Worm (Caenorhabditis elegans): ENCODE data around the gene F55A4.7.

Gene F55A4.7

ce11 chrX:1053929-1054328 is 15.7 kb upstream of the F55A4.7 start, which contains the start of gene ncs-3 (continued):
- TF ChIP-seq nhr-19 (GFP tag; conservative IDR thresholded peaks at IDR 0.05) = peak; percentile 33; the same call in 1 of the 2 replicates
- no peak for TF ChIP-seq egl-27 (tag; optimal IDR thresholded peaks at IDR 0.05)
- no peak for TF ChIP-seq nhr-77 (tag; optimal IDR thresholded peaks at IDR 0.05)
- no peak for TF ChIP-seq ceh-90 (tag; optimal IDR thresholded peaks at IDR 0.05)
- TF ChIP-seq mef-2 (tag; optimal IDR thresholded peaks at IDR 0.05) = peak; percentile 40
- no peak for TF ChIP-seq fos-1 (tag; optimal IDR thresholded peaks at IDR 0.05)
- TF ChIP-seq ceh-8 (GFP tag; optimal IDR thresholded peaks at IDR 0.05) = no peak
- no peak for TF ChIP-seq mep-1 (tag; optimal IDR thresholded peaks at IDR 0.05)
- TF ChIP-seq unc-30 (tag; optimal IDR thresholded peaks at IDR 0.05) = no peak
- TF ChIP-seq Y116A8C.19 (tag; optimal IDR thresholded peaks at IDR 0.05; ENCODE audit: borderline replicate concordance) = no peak
- no peak for TF ChIP-seq tbx-2 (tag; optimal IDR thresholded peaks at IDR 0.05)
- no peak for TF ChIP-seq swsn-7 (tag; optimal IDR thresholded peaks at IDR 0.05)
- no peak for TF ChIP-seq sptf-1 (tag; optimal IDR thresholded peaks at IDR 0.05)
- no peak for TF ChIP-seq zag-1 (tag; optimal IDR thresholded peaks at IDR 0.05)
- no peak for TF ChIP-seq unc-86 (tag; optimal IDR thresholded peaks at IDR 0.05)
- no peak for TF ChIP-seq ets-5 (GFP tag; IDR thresholded peaks at IDR 0.05)
- TF ChIP-seq snpc-4 (tag; optimal IDR thresholded peaks at IDR 0.05) = no peak
- TF ChIP-seq hpl-2 (GFP tag; optimal IDR thresholded peaks at IDR 0.05) = no peak
- TF ChIP-seq lin-14 (GFP tag; optimal IDR thresholded peaks at IDR 0.05) = peak; percentile 73
- TF ChIP-seq efl-1 (optimal IDR thresholded peaks at IDR 0.05) = no peak
- no peak for TF ChIP-seq efl-1 (GFP tag; optimal IDR thresholded peaks at IDR 0.05 in 1 of 2)
- no peak for TF ChIP-seq nhr-85 (tag)
- TF ChIP-seq snu-23 (GFP tag; optimal IDR thresholded peaks at IDR 0.05) = peak; percentile 24
- no peak for TF ChIP-seq nhr-84 (tag; optimal IDR thresholded peaks at IDR 0.05)
- no peak for TF ChIP-seq ztf-4 (tag; optimal IDR thresholded peaks at IDR 0.05)
- TF ChIP-seq unc-130 (tag; optimal IDR thresholded peaks at IDR 0.05) = no peak
- TF ChIP-seq lin-39 (tag; optimal IDR thresholded peaks at IDR 0.05) = peak; percentile 94
- TF ChIP-seq nhr-20 (tag; optimal IDR thresholded peaks at IDR 0.05) = peak; percentile 17

ce11 chrX:1052960-1053359 is 14.7 kb upstream of the F55A4.7 start:
- no peak for TF ChIP-seq nhr-77 (tag; optimal IDR thresholded peaks at IDR 0.05)
- no peak for TF ChIP-seq mef-2 (tag; optimal IDR thresholded peaks at IDR 0.05)
- TF ChIP-seq dsc-1 (tag; optimal IDR thresholded peaks at IDR 0.05) = peak; percentile 99
- no peak for TF ChIP-seq ets-5 (GFP tag; IDR thresholded peaks at IDR 0.05)
- no peak for TF ChIP-seq aly-2 (tag; optimal IDR thresholded peaks at IDR 0.05)
- TF ChIP-seq ces-1 (GFP tag; optimal IDR thresholded peaks at IDR 0.05) = no peak
- TF ChIP-seq ama-1 (optimal IDR thresholded peaks at IDR 0.05) = no peak
- TF ChIP-seq nhr-20 (tag; optimal IDR thresholded peaks at IDR 0.05) = no peak
- peak; percentile 94 for TF ChIP-seq fkh-4 (tag; optimal IDR thresholded peaks at IDR 0.05; ENCODE audit: borderline replicate concordance)
- TF ChIP-seq grh-1 (GFP tag; IDR thresholded peaks at IDR 0.05) = no peak
- no peak for TF ChIP-seq xbp-1 (tag; optimal IDR thresholded peaks at IDR 0.05)
- no peak for TF ChIP-seq nhr-12 (tag; optimal IDR thresholded peaks at IDR 0.05)
- TF ChIP-seq rnt-1 (tag; optimal IDR thresholded peaks at IDR 0.05) = peak; percentile 28
- TF ChIP-seq hlh-4 (tag; optimal IDR thresholded peaks at IDR 0.05) = no peak
- TF ChIP-seq pqm-1 (tag; optimal IDR thresholded peaks at IDR 0.05) = no peak
- TF ChIP-seq lin-14 (GFP tag; optimal IDR thresholded peaks at IDR 0.05) = peak; percentile 20

- TF ChIP-seq nhr-47 (tag; optimal IDR thresholded peaks at IDR 0.05) (peak; percentile 49), tbx-2 (tag; optimal IDR thresholded peaks at IDR 0.05) (peak; percentile 42), sup-37 (GFP tag; optimal IDR thresholded peaks at IDR 0.05) (no peak), lin-14 (GFP tag; optimal IDR thresholded peaks at IDR 0.05) (peak; percentile 80), mef-2 (tag; optimal IDR thresholded peaks at IDR 0.05) (peak; percentile 30), swsn-7 (tag; optimal IDR thresholded peaks at IDR 0.05) (peak; percentile 39), fkh-10 (GFP tag; optimal IDR thresholded peaks at IDR 0.05) (no peak), mep-1 (tag; optimal IDR thresholded peaks at IDR 0.05) (peak; percentile 19), lsy-2 (tag; optimal IDR thresholded peaks at IDR 0.05) (peak; percentile 31 to 34), nhr-19 (GFP tag; conservative IDR thresholded peaks at IDR 0.05) (0 out of 2 replicates have a peak, but pooled peaks have one; percentile 36), nhr-11 (tag; optimal IDR thresholded peaks at IDR 0.05) (no peak), nhr-76 (tag; optimal IDR thresholded peaks at IDR 0.05) (no peak), nhr-71 (tag; optimal IDR thresholded peaks at IDR 0.05) (peak; percentile 86), fkh-8 (tag; optimal IDR thresholded peaks at IDR 0.05) (peak; percentile 56), skn-1 (tag; optimal IDR thresholded peaks at IDR 0.05) (peak; percentile 54), dsc-1 (tag; optimal IDR thresholded peaks at IDR 0.05) (peak; percentile 80), snu-23 (GFP tag; optimal IDR thresholded peaks at IDR 0.05) (peak; percentile 48), xbp-1 (tag; optimal IDR thresholded peaks at IDR 0.05) (peak; percentile 26), lin-39 (tag; optimal IDR thresholded peaks at IDR 0.05) (peak; percentile 61), pag-3 (tag; optimal IDR thresholded peaks at IDR 0.05; ENCODE audit: borderline replicate concordance, insufficient read depth) (peak; percentile 83), ceh-82 (tag; optimal IDR thresholded peaks at IDR 0.05) (no peak), rnt-1 (tag; optimal IDR thresholded peaks at IDR 0.05) (peak; percentile 79), nhr-20 (tag; optimal IDR thresholded peaks at IDR 0.05) (peak; percentile 54)
Measured at ce11 chrX:1051041-1051440, 12.8 kb upstream of the F55A4.7 start.
